Fruit fly (Drosophila melanogaster) ovary, adult (tissue): ENCODE measurements around the gene CG46467.

ENCODE experiments used
- CG17801 ChIP-seq: fragments of 200-800 bp; optimal IDR thresholded peaks from 2 replicates; lab custom pipeline; 2019; ENCODE audit warnings: missing biosample characterization, mild to moderate bottlenecking, missing genetic modification characterization, moderate library complexity; ENCODE audit not compliant: partially characterized antibody

The CG46467 gene

DNA sequence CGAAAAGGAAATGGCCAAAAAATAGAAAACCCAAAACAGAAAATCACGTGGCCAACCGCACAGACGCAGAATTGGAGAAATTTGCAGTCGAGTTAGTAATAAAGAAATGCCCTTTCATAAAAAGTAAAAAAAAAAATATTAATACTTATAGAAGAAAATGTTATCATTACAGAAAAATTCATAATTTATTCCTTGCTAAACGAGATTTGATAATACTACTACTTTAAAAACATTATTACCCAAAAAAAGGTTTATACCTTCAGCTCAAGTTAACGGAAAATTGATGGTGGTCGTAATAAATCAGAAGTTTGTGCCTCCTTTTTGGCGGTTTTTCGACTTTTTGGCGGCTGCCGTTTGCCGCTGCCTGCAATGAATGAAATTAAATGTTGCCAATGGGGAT, 153.9 kb downstream of the CG46467 start:
- no peak for TF ChIP-seq CG17801 (GFP tag; lab: Kevin White, UChicago)

DNA sequence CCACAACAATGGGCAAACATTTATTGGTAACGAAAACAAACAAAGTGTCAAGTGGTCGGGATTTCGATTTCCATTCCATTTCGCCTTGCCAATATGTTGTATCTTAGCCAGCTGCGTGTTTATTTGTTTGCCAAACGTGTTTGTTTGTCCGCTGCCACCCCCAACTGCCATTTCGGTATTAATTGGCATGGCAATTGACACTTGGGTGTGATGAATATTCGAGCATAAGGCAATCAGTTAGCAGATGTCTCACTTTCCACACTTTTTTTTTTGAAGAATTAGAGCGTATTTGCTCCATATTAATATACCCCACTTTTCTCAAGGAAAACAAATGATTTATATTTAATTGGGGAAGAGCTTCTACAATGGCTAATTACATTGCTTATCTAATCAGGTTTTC, 157.0 kb downstream of the CG46467 start:
- no peak for TF ChIP-seq CG17801 (GFP tag; lab: Kevin White, UChicago)

DNA sequence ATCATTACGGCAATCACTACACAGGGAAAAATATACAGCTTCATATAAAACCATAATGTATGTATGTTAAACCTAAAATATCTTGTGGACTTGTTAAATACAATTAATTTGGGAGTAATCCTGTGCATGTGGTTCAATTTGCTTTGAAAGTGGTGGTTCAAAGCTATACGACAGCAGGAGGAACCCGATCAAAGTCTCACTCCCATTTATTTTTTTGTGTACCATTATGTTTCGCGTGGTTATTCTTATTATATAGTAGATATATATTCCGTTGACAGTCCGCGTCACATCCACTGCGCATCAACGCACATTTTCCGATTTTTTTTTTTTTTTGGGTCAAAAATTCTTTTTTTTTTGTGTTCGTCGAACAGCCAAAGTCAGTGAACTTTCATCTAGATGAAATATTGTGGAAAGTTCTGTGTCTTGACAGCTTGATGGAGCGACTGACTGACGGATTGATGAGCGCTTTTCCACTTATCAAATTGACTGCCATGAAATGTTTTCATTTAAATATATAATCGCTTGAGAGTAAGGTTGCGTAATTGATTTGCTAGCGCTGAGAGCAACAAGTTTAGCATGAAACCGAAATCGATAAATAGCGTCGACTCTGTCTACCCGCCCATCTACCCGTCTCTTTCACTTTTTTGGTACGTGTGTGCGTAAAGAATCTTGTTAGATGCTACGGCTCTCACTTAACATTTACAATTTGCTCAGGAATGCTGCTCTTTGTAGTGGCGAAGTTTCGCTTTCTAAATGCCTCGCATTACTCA, 158.7 kb downstream of the CG46467 start:
- no peak for TF ChIP-seq CG17801 (GFP tag; lab: Kevin White, UChicago)

DNA sequence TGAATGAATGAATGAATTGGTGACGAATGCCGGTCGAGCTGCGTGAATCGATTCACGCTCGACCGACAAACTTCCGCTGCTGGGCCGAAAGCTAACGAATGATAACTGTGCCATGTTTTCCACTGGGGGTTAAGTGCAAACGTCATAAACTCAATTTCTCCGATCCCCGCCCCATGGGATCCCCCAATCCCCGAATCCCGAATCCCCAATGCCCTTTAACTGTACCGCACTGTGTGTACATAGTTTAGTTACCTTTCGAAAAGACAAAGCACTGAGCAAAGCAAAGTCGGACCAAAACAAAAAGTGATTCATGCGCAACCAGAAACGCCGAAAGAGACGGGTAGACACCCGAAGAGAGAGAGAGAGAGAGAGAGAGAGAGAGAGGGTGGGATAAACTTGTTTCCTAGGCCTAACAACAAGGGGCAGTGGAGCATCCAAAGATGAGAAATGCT, 160.5 kb downstream of the CG46467 start:
- no peak for TF ChIP-seq CG17801 (GFP tag; lab: Kevin White, UChicago)

DNA sequence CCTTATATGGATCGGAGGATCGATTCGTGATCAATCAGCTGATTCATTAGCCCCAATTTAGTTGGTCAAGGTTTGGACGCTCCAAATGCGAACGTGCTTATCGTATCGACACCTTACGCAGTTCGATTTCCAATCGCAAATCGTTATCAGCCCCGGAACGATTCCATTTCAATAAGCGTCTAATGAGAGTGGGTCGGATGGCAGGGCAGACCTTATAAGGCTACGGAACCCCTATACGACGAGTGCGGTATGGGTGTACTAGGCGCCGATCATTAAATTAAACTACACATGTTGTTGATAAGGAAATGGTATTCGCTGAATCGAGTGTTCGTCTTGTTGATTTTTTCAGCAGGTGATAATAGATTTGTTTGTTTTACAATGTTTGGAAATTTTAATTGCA, 161.3 kb downstream of the CG46467 start:
- TF ChIP-seq CG17801 (GFP tag; lab: Kevin White, UChicago) = no peak
